Worm (Caenorhabditis elegans): ENCODE measurements around the gene ttr-21.

The ttr-21 gene

ce11 chrV:13818824-13819408 lies 35.3 kb downstream of the ttr-21 start, which contains the start of gene sel-10:
Gene sel-10 (plus strand): TSS chrV:13819361.
- TF ChIP-seq nhr-25 (tag; optimal IDR thresholded peaks at IDR 0.05; ENCODE audit: borderline replicate concordance, insufficient read depth): no peak
- TF ChIP-seq hmg-1.1 (GFP tag; IDR thresholded peaks at IDR 0.05): 0 out of 2 replicates have a peak, but pooled peaks have one; percentile 59
- no peak for TF ChIP-seq lin-15B (tag; optimal IDR thresholded peaks at IDR 0.05)
- TF ChIP-seq fkh-10 (GFP tag; optimal IDR thresholded peaks at IDR 0.05): no peak
- TF ChIP-seq spr-3 (GFP tag; optimal IDR thresholded peaks at IDR 0.05): no peak
- TF ChIP-seq duxl-1 (tag; optimal IDR thresholded peaks at IDR 0.05; ENCODE audit: poor library complexity): peak; percentile 66
- no peak for TF ChIP-seq tra-1 (GFP tag; IDR thresholded peaks at IDR 0.05)
- TF ChIP-seq mes-2 (tag; optimal IDR thresholded peaks at IDR 0.05; ENCODE audit: poor library complexity, severe bottlenecking): peak; percentile 84
- peak; percentile 76 for TF ChIP-seq dpl-1 (GFP tag; optimal IDR thresholded peaks at IDR 0.05)
- TF ChIP-seq sdz-12 (GFP tag; optimal IDR thresholded peaks at IDR 0.05): no peak
- TF ChIP-seq ceh-28 (tag; optimal IDR thresholded peaks at IDR 0.05): no peak
- no peak for TF ChIP-seq unc-39 (tag; optimal IDR thresholded peaks at IDR 0.05)
- TF ChIP-seq ceh-32 (tag; optimal IDR thresholded peaks at IDR 0.05; ENCODE audit: poor library complexity): no peak
- TF ChIP-seq snpc-4 (tag; optimal IDR thresholded peaks at IDR 0.05): no peak
- no peak for TF ChIP-seq nhr-42 (GFP tag; IDR thresholded peaks at IDR 0.05)
- no peak for TF ChIP-seq aly-2 (tag; optimal IDR thresholded peaks at IDR 0.05)
- TF ChIP-seq egl-43 (GFP tag; IDR thresholded peaks at IDR 0.05): no peak
- TF ChIP-seq zfp-2 (tag; optimal IDR thresholded peaks at IDR 0.05): no peak
- peak; percentile 98 for TF ChIP-seq aha-1 (tag)
- no peak for TF ChIP-seq mxl-2 (GFP tag; conservative IDR thresholded peaks at IDR 0.05)
- TF ChIP-seq vab-7 (GFP tag; IDR thresholded peaks at IDR 0.05): no peak
- TF ChIP-seq Y105C5A.15 (GFP tag; IDR thresholded peaks at IDR 0.05): no peak
- no peak for TF ChIP-seq egl-27 (tag; optimal IDR thresholded peaks at IDR 0.05)
- TF ChIP-seq T20F7.1 (GFP tag; optimal IDR thresholded peaks at IDR 0.05): peak; percentile 67
- peak; percentile 89 for TF ChIP-seq nhr-6 (tag; optimal IDR thresholded peaks at IDR 0.05)
- no peak for TF ChIP-seq madf-5 (GFP tag; IDR thresholded peaks at IDR 0.05)
- TF ChIP-seq nhr-41 (GFP tag; IDR thresholded peaks at IDR 0.05): no peak
- no peak for TF ChIP-seq lin-29 (GFP tag; IDR thresholded peaks at IDR 0.05)
- no peak for TF ChIP-seq ctbp-1 (GFP tag; IDR thresholded peaks at IDR 0.05)
- TF ChIP-seq Y75B8A.6 (GFP tag; IDR thresholded peaks at IDR 0.05): no peak
- TF ChIP-seq zip-11 (GFP tag; IDR thresholded peaks at IDR 0.05): no peak
- TF ChIP-seq zag-1 (tag; optimal IDR thresholded peaks at IDR 0.05): no peak
- no peak for TF ChIP-seq spr-1 (tag; optimal IDR thresholded peaks at IDR 0.05)
- peak; percentile 74 for TF ChIP-seq rbr-2 (tag; optimal IDR thresholded peaks at IDR 0.05)
- no peak for TF ChIP-seq ces-1 (GFP tag; optimal IDR thresholded peaks at IDR 0.05)
- no peak for TF ChIP-seq nhr-10 (tag; optimal IDR thresholded peaks at IDR 0.05)
- TF ChIP-seq daf-16 (GFP tag; optimal IDR thresholded peaks at IDR 0.05): no peak
- peak; percentile 38 for TF ChIP-seq daf-16 (tag; optimal IDR thresholded peaks at IDR 0.05)
- TF ChIP-seq zfp-3 (GFP tag; conservative IDR thresholded peaks at IDR 0.05): no peak
- no peak for TF ChIP-seq ztf-11 (tag; optimal IDR thresholded peaks at IDR 0.05)
- no peak for TF ChIP-seq ceh-82 (tag; optimal IDR thresholded peaks at IDR 0.05)
- no peak for TF ChIP-seq nhr-77 (tag; optimal IDR thresholded peaks at IDR 0.05)
- no peak for TF ChIP-seq cey-2 (tag; optimal IDR thresholded peaks at IDR 0.05; ENCODE audit: borderline replicate concordance, insufficient read depth)
- TF ChIP-seq lsy-2 (tag; optimal IDR thresholded peaks at IDR 0.05): peak in 1 of 2 experiments; percentile 83
- no peak for TF ChIP-seq F26F4.8 (GFP tag; conservative IDR thresholded peaks at IDR 0.05)
- TF ChIP-seq ceh-44 (GFP tag; IDR thresholded peaks at IDR 0.05): no peak
- peak in 1 of 2 experiments; percentile 65 for TF ChIP-seq hif-1 (tag; optimal IDR thresholded peaks at IDR 0.05)
- no peak for TF ChIP-seq F44E2.7 (GFP tag; IDR thresholded peaks at IDR 0.05)
- no peak for TF ChIP-seq nhr-111 (GFP tag; optimal IDR thresholded peaks at IDR 0.05)
- peak; percentile 71 for TF ChIP-seq php-3 (GFP tag; IDR thresholded peaks at IDR 0.05)
- TF ChIP-seq mxl-3 (GFP tag; optimal IDR thresholded peaks at IDR 0.05): peak; percentile 57

Data from whole organism, L4 larva.